Fruit fly (Drosophila melanogaster) whole organism: ENCODE results near the gene ex.

Source experiments
- CG8478 ChIP-seq: fragments of >200 bp; optimal IDR thresholded peaks from 2 replicates; lab custom pipeline; 2018; ENCODE audit warnings: inconsistent platforms
- Dll ChIP-seq: fragments of >200 bp; optimal IDR thresholded peaks from 2 replicates; lab custom pipeline; 2017
- EcR ChIP-seq, 2 experiments: fragments of >200 bp; optimal IDR thresholded peaks; 2 replicates each; lab custom pipeline; 2017; ENCODE audit warnings: missing biosample characterization in 2 of 2, missing genetic modification characterization in 2 of 2, missing genetic modification reagents in 2 of 2
- pan ChIP-seq: fragments of >200 bp; optimal IDR thresholded peaks from 2 replicates; lab custom pipeline; 2017
- psq ChIP-seq: fragments of >200 bp; optimal IDR thresholded peaks from 2 replicates; lab custom pipeline; 2017
- usp ChIP-seq: fragments of >200 bp; optimal IDR thresholded peaks from 2 replicates; lab custom pipeline; 2017; ENCODE audit warnings: missing biosample characterization, missing genetic modification characterization, mixed read lengths

Gene ex

DNA sequence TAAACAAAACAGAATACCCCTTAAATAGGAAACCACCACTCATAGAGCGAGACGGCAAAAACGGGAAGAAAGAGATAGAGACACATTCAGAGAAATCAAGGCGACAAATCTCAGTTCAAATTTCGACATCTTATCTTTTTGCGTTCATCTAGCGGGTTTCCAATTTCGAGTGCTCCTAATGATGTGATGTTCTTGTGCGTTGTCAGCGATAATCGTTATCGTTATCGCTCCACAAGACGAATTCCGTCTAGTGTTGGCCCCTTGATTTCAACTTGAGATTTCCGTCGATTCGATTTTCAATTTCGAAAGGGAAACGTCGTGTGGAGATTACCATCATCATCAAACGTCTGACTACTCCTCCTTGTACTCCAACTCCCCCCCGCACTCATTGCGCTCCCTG, 65.4 kb downstream of the ex start:
- TF ChIP-seq CG8478 (lab: Kevin White, UChicago), result no peak
- TF ChIP-seq EcR (GFP tag; optimal IDR thresholded peaks at IDR 0.05; lab: Kevin White, UChicago), result no peak
- TF ChIP-seq pan (lab: Kevin White, UChicago), result no peak
- TF ChIP-seq Dll (lab: Kevin White, UChicago), result no peak
- no peak for TF ChIP-seq psq (lab: Kevin White, UChicago)
- no peak for TF ChIP-seq usp

DNA sequence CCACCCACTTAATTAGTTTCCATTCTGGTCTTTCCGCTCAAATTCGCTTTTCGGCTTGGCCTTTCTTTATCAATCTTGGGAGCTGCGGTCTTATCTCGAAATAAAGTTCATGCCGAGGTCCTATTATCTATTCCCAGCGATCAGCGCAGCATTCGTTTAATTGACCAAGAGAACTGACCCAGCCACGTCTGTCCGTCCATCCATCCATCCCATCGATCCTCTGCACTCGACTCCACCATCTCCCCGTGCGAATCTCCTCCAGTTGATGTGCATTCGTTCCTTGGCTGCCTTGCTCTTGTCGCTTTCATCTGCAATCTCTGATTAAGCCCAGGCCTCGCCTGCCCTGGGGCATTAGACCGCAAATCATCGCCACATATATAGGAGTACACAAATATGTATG, 65.8 kb downstream of the ex start:
- no peak for TF ChIP-seq EcR (GFP tag; optimal IDR thresholded peaks at IDR 0.05; lab: Kevin White, UChicago)
- TF ChIP-seq psq (lab: Kevin White, UChicago), result no peak
- TF ChIP-seq pan (lab: Kevin White, UChicago), result no peak
- no peak for TF ChIP-seq CG8478 (lab: Kevin White, UChicago)
- no peak for TF ChIP-seq usp
- no peak for TF ChIP-seq Dll (lab: Kevin White, UChicago)

DNA sequence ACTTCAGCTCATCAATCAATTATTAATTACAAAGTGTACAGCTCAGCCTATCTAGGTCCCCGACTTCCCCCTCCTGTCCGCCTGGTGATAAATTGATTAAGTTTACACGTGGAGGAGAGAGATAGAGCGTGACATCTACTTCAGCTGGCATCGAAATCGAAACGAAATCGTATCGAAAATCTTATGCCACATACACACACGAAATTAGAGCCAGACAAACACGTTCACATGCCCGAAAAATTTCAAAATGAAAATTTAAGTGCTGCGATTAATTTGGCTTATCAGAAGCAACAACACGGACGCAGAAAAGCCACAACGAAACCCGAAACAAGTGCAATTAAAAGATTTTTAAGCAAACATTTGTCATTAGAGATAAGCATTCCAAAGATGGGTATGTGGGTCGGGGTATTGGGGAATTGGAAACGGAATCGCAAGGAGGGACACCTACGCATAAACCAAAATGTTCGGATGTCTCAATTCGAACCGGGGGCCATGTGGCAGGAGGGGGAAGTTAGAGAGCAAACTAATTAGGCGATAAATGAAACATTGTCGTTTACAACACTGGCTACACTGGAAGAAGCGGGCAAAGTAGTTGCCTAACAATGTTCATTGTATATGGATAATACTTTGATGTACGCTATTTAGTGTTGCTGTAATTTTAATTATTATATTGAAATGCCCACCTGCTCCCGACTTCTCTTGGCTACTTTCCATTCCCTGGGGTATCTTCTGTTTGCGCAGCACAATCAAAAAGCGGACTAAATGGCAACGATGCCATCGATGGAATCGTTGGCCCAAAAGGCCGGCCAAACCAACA, 66.8 kb downstream of the ex start:
- TF ChIP-seq usp (no peak), pan (lab: Kevin White, UChicago) (no peak), Dll (lab: Kevin White, UChicago) (no peak), EcR (GFP tag; optimal IDR thresholded peaks at IDR 0.05; lab: Kevin White, UChicago) (no peak), CG8478 (lab: Kevin White, UChicago) (no peak), psq (lab: Kevin White, UChicago) (no peak)
